Worm (Caenorhabditis elegans): Measurements from ENCODE around the gene ZK1248.4.

The ZK1248.4 gene

DNA sequence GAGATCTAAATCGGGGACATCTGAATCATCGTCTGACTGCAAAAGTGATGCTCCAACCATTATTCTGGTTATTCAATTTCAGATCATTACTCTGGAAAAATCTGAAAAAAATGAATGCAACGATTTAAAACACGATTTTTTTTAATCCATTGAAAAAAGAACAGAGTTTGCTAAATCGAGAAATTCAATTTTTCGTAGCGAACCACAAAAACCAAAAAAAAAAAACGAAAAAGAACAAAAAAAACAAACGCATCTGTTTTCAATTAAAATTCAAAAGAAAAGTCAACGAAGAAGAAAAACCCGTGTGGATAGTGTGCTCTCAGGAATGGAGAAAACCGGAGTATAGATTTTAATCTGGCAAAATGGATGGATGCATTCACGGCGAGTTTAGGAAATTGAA lies 39.9 kb downstream of the ZK1248.4 start, which contains the start of gene F55C12.4:
Gene F55C12.4 (minus strand): TSS at position 101 of the 400 bp plus-strand sequence.
- TF ChIP-seq unc-3 (GFP tag; conservative IDR thresholded peaks at IDR 0.05): no peak
- TF ChIP-seq unc-3 (tag; optimal IDR thresholded peaks at IDR 0.05): no peak
- no peak for TF ChIP-seq che-1 (tag; optimal IDR thresholded peaks at IDR 0.05)
- TF ChIP-seq lim-6 (tag; optimal IDR thresholded peaks at IDR 0.05): no peak
- no peak for TF ChIP-seq elt-4 (tag; optimal IDR thresholded peaks at IDR 0.05)
- no peak for TF ChIP-seq ceh-22 (tag; optimal IDR thresholded peaks at IDR 0.05)
- TF ChIP-seq ztf-16 (tag; optimal IDR thresholded peaks at IDR 0.05): no peak
- no peak for TF ChIP-seq npax-4 (tag; optimal IDR thresholded peaks at IDR 0.05)
- no peak for TF ChIP-seq ahr-1 (tag; optimal IDR thresholded peaks at IDR 0.05)
- no peak for TF ChIP-seq ceh-30 (tag; optimal IDR thresholded peaks at IDR 0.05)
- no peak for TF ChIP-seq fkh-10 (GFP tag; optimal IDR thresholded peaks at IDR 0.05)
- no peak for TF ChIP-seq nfya-1 (tag; optimal IDR thresholded peaks at IDR 0.05)
- no peak for TF ChIP-seq ceh-31 (tag; optimal IDR thresholded peaks at IDR 0.05)
- no peak for TF ChIP-seq Y22D7AL.16 (tag; optimal IDR thresholded peaks at IDR 0.05)
- no peak for TF ChIP-seq madf-2 (tag; optimal IDR thresholded peaks at IDR 0.05)
- no peak for TF ChIP-seq hlh-6 (tag; optimal IDR thresholded peaks at IDR 0.05)
- TF ChIP-seq gmeb-2 (tag; optimal IDR thresholded peaks at IDR 0.05): no peak
- no peak for TF ChIP-seq ceh-9 (tag; optimal IDR thresholded peaks at IDR 0.05)
- TF ChIP-seq eyg-1 (tag; optimal IDR thresholded peaks at IDR 0.05): no peak
- no peak for TF ChIP-seq sox-2 (GFP tag; IDR thresholded peaks at IDR 0.05)

DNA sequence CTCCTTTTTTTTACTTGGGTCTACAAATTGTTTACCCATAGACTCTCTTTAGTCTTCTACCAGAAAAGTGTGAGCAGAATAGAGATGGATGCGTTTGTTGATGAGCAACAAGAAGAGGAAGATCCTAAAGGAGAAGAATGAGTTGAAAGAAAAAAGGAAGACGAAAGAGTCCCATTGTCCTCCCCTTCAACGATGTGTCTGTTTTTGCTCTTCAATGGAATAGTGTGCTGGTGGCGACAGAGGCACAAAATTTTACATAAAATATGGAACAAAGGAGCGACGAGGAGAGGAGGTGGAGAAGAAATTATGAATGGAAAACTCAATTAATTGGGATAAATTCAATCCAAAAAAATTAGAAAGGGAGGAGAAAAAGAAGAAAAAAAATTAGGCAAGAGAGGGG lies 42.2 kb downstream of the ZK1248.4 start:
- TF ChIP-seq unc-42 (tag; optimal IDR thresholded peaks at IDR 0.05): peak; percentile 5
- no peak for TF ChIP-seq K09A11.1 (tag; optimal IDR thresholded peaks at IDR 0.05; ENCODE audit: insufficient read depth)
- TF ChIP-seq lim-6 (tag; optimal IDR thresholded peaks at IDR 0.05): no peak
- TF ChIP-seq elt-4 (tag; optimal IDR thresholded peaks at IDR 0.05): no peak
- TF ChIP-seq ceh-31 (tag; optimal IDR thresholded peaks at IDR 0.05): peak; percentile 41

- TF ChIP-seq tbx-2 (tag; optimal IDR thresholded peaks at IDR 0.05) (no peak), C08G9.2 (tag; optimal IDR thresholded peaks at IDR 0.05) (no peak), C38D4.7 (GFP tag; optimal IDR thresholded peaks at IDR 0.05) (no peak), ceh-34 (tag; optimal IDR thresholded peaks at IDR 0.05) (no peak), elt-4 (tag; optimal IDR thresholded peaks at IDR 0.05) (no peak), odd-2 (tag; optimal IDR thresholded peaks at IDR 0.05) (no peak), T23F11.4 (GFP tag; optimal IDR thresholded peaks at IDR 0.05) (no peak), rnt-1 (tag; optimal IDR thresholded peaks at IDR 0.05) (no peak)
These were observed 45.5 kb downstream of the ZK1248.4 start, which contains the start of gene tag-234 for ce11 chrII:5863893-5864292. Gene tag-234, plus strand, starts transcription at chrII:5864193.

- TF ChIP-seq eyg-1 (tag; optimal IDR thresholded peaks at IDR 0.05): no peak
These were observed 47.3 kb downstream of the ZK1248.4 start, which contains the start of gene F55C12.19 for ce11 chrII:5865405-5866308. Gene F55C12.19, plus strand, starts transcription at chrII:5866139.

DNA sequence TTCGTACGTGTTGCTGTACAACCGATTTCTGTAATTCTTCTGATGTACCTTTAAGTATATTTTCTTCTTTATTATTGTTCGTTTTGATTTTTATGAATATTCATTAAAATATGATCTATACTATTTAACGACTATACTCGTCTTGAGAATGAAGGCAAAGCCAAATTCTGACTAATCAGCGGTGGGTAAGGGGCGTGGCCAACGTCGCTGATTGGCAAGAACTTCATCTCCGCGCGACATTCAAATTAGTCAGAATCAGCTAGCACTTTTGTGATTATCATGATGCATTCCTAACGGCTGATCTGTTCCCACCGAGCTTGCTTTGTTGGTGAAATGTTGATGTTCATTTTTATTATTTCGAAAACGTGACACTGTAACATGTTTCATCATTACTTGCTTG lies 48.5 kb downstream of the ZK1248.4 start:
- TF ChIP-seq pha-4 (tag; optimal IDR thresholded peaks at IDR 0.05): no peak
- peak; percentile 75 for TF ChIP-seq nfya-1 (tag; optimal IDR thresholded peaks at IDR 0.05)
- TF ChIP-seq ceh-31 (tag; optimal IDR thresholded peaks at IDR 0.05): no peak

Measured in whole organism, late embryonic.